Worm (Caenorhabditis elegans): ENCODE data around the gene hlh-15.
A peak's percentile ranks its signal among the peaks of the same experiment; 100 is the strongest.

ce11 chrX:2439728-2440127 is 26.6 kb upstream of the hlh-15 start:
- no peak for TF ChIP-seq mxl-3 (GFP tag; optimal IDR thresholded peaks at IDR 0.05)
- TF ChIP-seq vab-7 (GFP tag; IDR thresholded peaks at IDR 0.05), result no peak
- TF ChIP-seq nhr-6 (tag; optimal IDR thresholded peaks at IDR 0.05), result peak; percentile 4
- TF ChIP-seq ama-1 (optimal IDR thresholded peaks at IDR 0.05), result no peak
- no peak for TF ChIP-seq nhr-10 (tag; optimal IDR thresholded peaks at IDR 0.05)
- no peak for TF ChIP-seq mep-1 (tag; optimal IDR thresholded peaks at IDR 0.05)
- TF ChIP-seq nhr-77 (tag; optimal IDR thresholded peaks at IDR 0.05), result peak; percentile 46
- no peak for TF ChIP-seq ces-1 (GFP tag; optimal IDR thresholded peaks at IDR 0.05)
- no peak for TF ChIP-seq lir-3 (tag; optimal IDR thresholded peaks at IDR 0.05)
- no peak for TF ChIP-seq spr-1 (tag; optimal IDR thresholded peaks at IDR 0.05)
- no peak for TF ChIP-seq nhr-76 (tag; optimal IDR thresholded peaks at IDR 0.05)
- TF ChIP-seq ceh-62 (tag; optimal IDR thresholded peaks at IDR 0.05), result no peak
- TF ChIP-seq nhr-237 (tag; optimal IDR thresholded peaks at IDR 0.05), result no peak

Data from whole organism, L4 larva.